Worm (Caenorhabditis elegans): ENCODE measurements around the gene arrd-5.

Gene arrd-5

DNA sequence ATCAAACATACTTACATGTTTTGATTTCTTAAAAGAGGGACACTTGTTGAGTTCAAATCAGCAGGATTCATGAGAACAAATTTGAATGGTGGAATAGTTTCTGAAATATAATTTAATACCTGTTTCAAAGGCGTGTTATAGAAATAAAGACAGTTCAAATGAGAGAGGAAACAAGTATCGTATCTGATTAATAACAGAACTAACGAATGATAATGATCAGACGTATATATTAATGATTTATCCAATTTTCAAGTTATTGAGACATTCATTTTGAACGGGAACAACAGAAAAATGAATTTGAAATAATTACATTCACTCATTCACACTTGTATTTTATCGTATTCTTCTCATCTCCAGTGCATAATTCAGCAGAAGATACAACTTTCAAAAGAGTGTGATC is 20.6 kb downstream of the arrd-5 start, which contains the start of gene chil-4:
chil-4 (minus strand) TSS at position 101 of the 400 bp plus-strand sequence.
- no peak for TF ChIP-seq hmg-1.2 (GFP tag; IDR thresholded peaks at IDR 0.05)
- no peak for TF ChIP-seq sptf-2 (GFP tag; optimal IDR thresholded peaks at IDR 0.05)
- no peak for TF ChIP-seq ceh-79 (tag; optimal IDR thresholded peaks at IDR 0.05)
- no peak for TF ChIP-seq zim-3 (tag; optimal IDR thresholded peaks at IDR 0.05)
- no peak for TF ChIP-seq lsy-27 (tag; optimal IDR thresholded peaks at IDR 0.05; ENCODE audit: borderline replicate concordance, insufficient read depth)
- TF ChIP-seq unc-62 (GFP tag; optimal IDR thresholded peaks at IDR 0.05) = no peak
- no peak for TF ChIP-seq rpc-1 (optimal IDR thresholded peaks at IDR 0.05)
- TF ChIP-seq rpc-1 (tag; optimal IDR thresholded peaks at IDR 0.05) = no peak
- TF ChIP-seq madf-3 (GFP tag; IDR thresholded peaks at IDR 0.05) = no peak
- TF ChIP-seq F57A8.1 (GFP tag; optimal IDR thresholded peaks at IDR 0.05) = no peak
- TF ChIP-seq F57C9.4 (tag; optimal IDR thresholded peaks at IDR 0.05) = no peak
- no peak for TF ChIP-seq ztf-25 (GFP tag; IDR thresholded peaks at IDR 0.05)

DNA sequence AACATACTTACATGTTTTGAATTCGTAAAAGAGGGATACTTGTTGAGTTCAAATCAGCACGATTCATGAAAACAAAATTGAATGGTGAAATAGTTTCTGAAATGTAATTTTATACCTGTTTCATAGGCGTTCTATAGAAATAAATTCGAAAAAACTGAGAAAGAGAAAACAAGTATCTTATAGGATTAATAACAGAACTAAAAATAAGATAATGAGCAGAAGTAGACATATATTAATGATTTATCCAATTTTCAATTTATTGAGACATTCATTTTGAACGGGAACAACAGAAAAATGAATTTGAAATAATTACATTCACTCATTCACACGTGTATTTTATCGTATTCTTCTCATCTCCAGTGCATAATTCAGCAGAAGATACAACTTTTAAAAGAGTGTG is 22.8 kb downstream of the arrd-5 start, which contains the start of gene chil-6:
chil-6 (minus strand) TSS at position 101 of the 400 bp plus-strand sequence.
- TF ChIP-seq Y79H2A.3 (GFP tag; conservative IDR thresholded peaks at IDR 0.05) = no peak
- TF ChIP-seq tbp1 (GFP tag; optimal IDR thresholded peaks at IDR 0.05) = no peak
- no peak for TF ChIP-seq xnd-1 (tag; optimal IDR thresholded peaks at IDR 0.05)
- TF ChIP-seq pha-4 (tag; optimal IDR thresholded peaks at IDR 0.05) = no peak
- TF ChIP-seq K12H6.12 (tag; optimal IDR thresholded peaks at IDR 0.05) = no peak
- TF ChIP-seq ztf-3 (GFP tag; optimal IDR thresholded peaks at IDR 0.05) = no peak
- no peak for TF ChIP-seq snpc-4 (GFP tag; optimal IDR thresholded peaks at IDR 0.05)
- TF ChIP-seq snpc-4 (tag; optimal IDR thresholded peaks at IDR 0.05) = no peak
- TF ChIP-seq let-526 (GFP tag; IDR thresholded peaks at IDR 0.05) = no peak
- TF ChIP-seq repo-1 (tag; optimal IDR thresholded peaks at IDR 0.05) = no peak
- no peak for TF ChIP-seq B0035.1 (tag; optimal IDR thresholded peaks at IDR 0.05)
- no peak for TF ChIP-seq madf-3 (GFP tag; IDR thresholded peaks at IDR 0.05)
- no peak for TF ChIP-seq F52B5.7 (tag; optimal IDR thresholded peaks at IDR 0.05)
- TF ChIP-seq lsy-27 (tag; optimal IDR thresholded peaks at IDR 0.05; ENCODE audit: borderline replicate concordance, insufficient read depth) = no peak
- no peak for TF ChIP-seq pbrm-1 (GFP tag; IDR thresholded peaks at IDR 0.05)

DNA sequence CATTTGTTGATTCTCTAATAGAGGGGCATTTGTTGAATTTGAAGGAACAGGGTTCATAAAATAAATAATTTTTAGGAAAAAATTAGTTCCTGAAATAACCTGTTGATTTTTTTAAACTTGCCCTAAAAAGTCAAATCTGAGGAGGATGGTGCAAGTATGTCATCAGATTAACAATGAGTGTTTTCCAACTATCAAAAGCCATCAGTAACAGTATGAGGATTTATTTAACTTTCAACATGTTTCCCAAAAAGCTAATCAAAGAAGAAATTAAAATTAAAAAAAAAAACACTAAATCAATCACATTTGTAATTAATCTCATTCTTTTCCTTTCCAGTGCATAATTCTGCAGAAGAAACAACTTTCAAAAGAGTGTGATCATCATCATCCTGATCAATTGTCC is 24.6 kb downstream of the arrd-5 start, which contains the start of gene chil-5:
chil-5 (minus strand) TSS at position 101 of the 400 bp plus-strand sequence.
- TF ChIP-seq ama-1 (optimal IDR thresholded peaks at IDR 0.05) (no peak), ama-1 (GFP tag; optimal IDR thresholded peaks at IDR 0.05) (no peak), sptf-2 (GFP tag; optimal IDR thresholded peaks at IDR 0.05) (no peak), cebp-2 (GFP tag; IDR thresholded peaks at IDR 0.05) (no peak), ztf-22 (GFP tag; optimal IDR thresholded peaks at IDR 0.05) (no peak), akir-1 (GFP tag; optimal IDR thresholded peaks at IDR 0.05) (no peak), unc-130 (GFP tag; optimal IDR thresholded peaks at IDR 0.05) (no peak), Y56A3A.18 (GFP tag; IDR thresholded peaks at IDR 0.05) (no peak), pha-4 (tag; optimal IDR thresholded peaks at IDR 0.05) (no peak)

DNA sequence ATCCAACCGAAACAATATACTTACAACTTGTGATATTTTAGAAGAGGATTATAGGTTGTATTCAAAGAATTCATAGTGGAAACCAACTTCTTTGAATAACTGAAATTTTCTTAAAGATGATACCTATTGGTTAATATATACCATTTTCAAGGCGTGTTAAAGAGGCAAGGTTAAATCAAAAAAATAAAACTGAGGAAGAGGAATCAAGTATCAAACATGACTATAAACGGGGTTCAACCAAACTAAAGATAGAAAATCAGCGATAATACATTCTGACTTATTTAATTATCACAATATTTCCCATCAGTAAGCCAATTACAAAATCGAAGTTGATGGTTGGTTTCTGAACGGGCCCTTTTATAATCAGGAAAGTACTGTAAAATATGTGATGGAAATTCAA is 26.4 kb downstream of the arrd-5 start, which contains the start of gene chil-3:
chil-3 (minus strand) TSS at position 101 of the 400 bp plus-strand sequence.
- no peak for TF ChIP-seq lin-26 (GFP tag; IDR thresholded peaks at IDR 0.05)

DNA sequence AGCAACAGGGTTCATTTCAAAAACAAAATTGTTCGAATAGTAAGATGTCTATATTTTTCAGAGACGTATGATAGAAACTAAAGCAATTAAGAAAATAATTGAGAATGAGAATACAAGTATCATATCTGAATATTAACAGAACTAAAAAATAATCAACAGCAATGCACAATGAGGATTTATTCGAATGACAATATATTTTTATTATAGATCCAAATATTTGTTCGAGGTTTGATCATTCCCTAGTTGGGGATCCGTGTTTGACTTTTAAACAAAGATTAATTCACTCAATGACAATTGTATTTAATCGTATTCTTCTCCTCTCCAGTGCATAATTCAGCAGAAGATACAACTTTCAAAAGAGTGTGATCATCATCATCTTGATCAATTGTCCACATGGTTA is 27.1 kb downstream of the arrd-5 start, which contains the start of gene C08H9.18:
C08H9.18 (minus strand) TSS at position 101 of the 400 bp plus-strand sequence.
- TF ChIP-seq let-526 (GFP tag; IDR thresholded peaks at IDR 0.05) (no peak), pha-4 (tag; optimal IDR thresholded peaks at IDR 0.05) (no peak), F49E8.2 (tag; optimal IDR thresholded peaks at IDR 0.05; ENCODE audit: insufficient read depth) (no peak), lin-26 (GFP tag; IDR thresholded peaks at IDR 0.05) (no peak), let-607 (tag; optimal IDR thresholded peaks at IDR 0.05) (no peak), lsy-27 (tag; optimal IDR thresholded peaks at IDR 0.05; ENCODE audit: borderline replicate concordance, insufficient read depth) (no peak), him-1 (tag; optimal IDR thresholded peaks at IDR 0.05) (no peak), snpc-3.4 (tag; optimal IDR thresholded peaks at IDR 0.05) (no peak), F57C9.4 (tag; optimal IDR thresholded peaks at IDR 0.05) (no peak), somi-1 (GFP tag; optimal IDR thresholded peaks at IDR 0.05) (no peak), akir-1 (GFP tag; optimal IDR thresholded peaks at IDR 0.05) (no peak), mxl-1 (tag; optimal IDR thresholded peaks at IDR 0.05) (no peak), ets-4 (GFP tag; optimal IDR thresholded peaks at IDR 0.05) (no peak), B0035.1 (tag; optimal IDR thresholded peaks at IDR 0.05) (no peak), lin-40 (tag; optimal IDR thresholded peaks at IDR 0.05) (no peak), F22D6.2 (tag; optimal IDR thresholded peaks at IDR 0.05) (no peak), egrh-3 (GFP tag; IDR thresholded peaks at IDR 0.05) (no peak)
